Worm (Caenorhabditis elegans): ENCODE results near the gene suex-2.
A peak's percentile ranks its signal among the peaks of the same experiment; 100 is the strongest.

The suex-2 gene

DNA sequence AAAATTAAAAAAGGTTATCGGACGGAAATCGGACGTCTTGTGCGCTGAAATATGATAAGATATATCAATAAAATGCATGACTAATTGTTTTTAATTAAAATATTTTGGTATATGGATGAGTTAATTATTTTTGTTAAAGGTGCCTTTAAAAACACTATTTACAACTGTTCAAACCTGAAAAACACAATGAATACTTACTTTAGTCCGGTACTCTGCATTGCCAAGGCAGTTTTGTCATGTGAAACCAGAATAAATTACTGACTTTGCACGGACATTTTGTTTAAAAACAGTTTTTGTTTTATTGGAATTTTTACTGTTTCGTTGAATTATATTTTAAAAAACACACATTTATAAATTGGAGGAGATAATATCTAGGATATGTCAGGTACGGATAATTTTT is at the start of gene suex-2:
Gene suex-2, plus strand, starts transcription at position 301 of the 400 bp plus-strand sequence.
- TF ChIP-seq rnt-1 (tag; optimal IDR thresholded peaks at IDR 0.05) (no peak), unc-55 (GFP tag; optimal IDR thresholded peaks at IDR 0.05) (no peak), C38D4.7 (GFP tag; optimal IDR thresholded peaks at IDR 0.05) (no peak), K02D7.2 (tag; optimal IDR thresholded peaks at IDR 0.05) (no peak), sox-4 (tag; optimal IDR thresholded peaks at IDR 0.05) (no peak), dve-1 (tag; optimal IDR thresholded peaks at IDR 0.05) (no peak), pqm-1 (tag; optimal IDR thresholded peaks at IDR 0.05) (no peak), unc-42 (tag; optimal IDR thresholded peaks at IDR 0.05) (no peak), npax-4 (tag; optimal IDR thresholded peaks at IDR 0.05) (no peak), ceh-22 (tag; optimal IDR thresholded peaks at IDR 0.05) (no peak), ceh-34 (tag; optimal IDR thresholded peaks at IDR 0.05) (no peak), ceh-9 (tag; optimal IDR thresholded peaks at IDR 0.05) (no peak), fkh-6 (tag; optimal IDR thresholded peaks at IDR 0.05) (no peak), ceh-14 (tag; optimal IDR thresholded peaks at IDR 0.05) (no peak)

DNA sequence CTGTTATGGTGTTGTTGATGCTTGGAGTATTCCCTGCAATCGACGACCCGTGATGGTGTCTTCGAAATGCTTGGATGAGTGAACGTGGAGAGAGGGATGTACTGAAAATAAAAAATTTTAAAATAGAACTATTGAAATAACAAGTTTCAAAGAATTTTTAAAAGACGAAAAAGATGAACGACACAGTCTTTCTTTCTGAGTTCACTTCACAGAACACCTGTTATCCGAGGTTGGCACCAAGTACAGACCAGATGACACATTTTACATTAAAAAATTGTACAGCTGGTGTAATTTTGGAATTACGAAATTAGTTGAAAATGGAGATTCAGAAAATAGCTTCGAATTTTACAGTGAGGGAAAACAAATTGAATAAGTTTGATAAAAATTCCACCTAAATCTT is 49.3 kb upstream of the suex-2 start, which contains the start of gene rap-1:
Gene rap-1, minus strand, starts transcription at position 101 of the 400 bp plus-strand sequence.
- TF ChIP-seq ceh-6 (GFP tag; optimal IDR thresholded peaks at IDR 0.05), result no peak
- no peak for TF ChIP-seq ceh-14 (tag; optimal IDR thresholded peaks at IDR 0.05)
- no peak for TF ChIP-seq che-1 (tag; optimal IDR thresholded peaks at IDR 0.05)
- no peak for TF ChIP-seq mec-3 (tag; optimal IDR thresholded peaks at IDR 0.05; ENCODE audit: borderline replicate concordance)
- no peak for TF ChIP-seq unc-55 (GFP tag; optimal IDR thresholded peaks at IDR 0.05)

ce11 chrIV:8920284-8920806 is 47.7 kb upstream of the suex-2 start:
- TF ChIP-seq hlh-13 (GFP tag; optimal IDR thresholded peaks at IDR 0.05), result no peak
- TF ChIP-seq ceh-18 (tag; optimal IDR thresholded peaks at IDR 0.05), result peak; percentile 20
- no peak for TF ChIP-seq zip-5 (tag; optimal IDR thresholded peaks at IDR 0.05)
- TF ChIP-seq nfya-1 (tag; optimal IDR thresholded peaks at IDR 0.05), result peak; percentile 45
- peak; percentile 75 for TF ChIP-seq unc-42 (tag; optimal IDR thresholded peaks at IDR 0.05)

ce11 chrIV:8921166-8921565 is 46.9 kb upstream of the suex-2 start:
- TF ChIP-seq unc-42 (tag; optimal IDR thresholded peaks at IDR 0.05), result peak; percentile 4
- TF ChIP-seq unc-55 (GFP tag; optimal IDR thresholded peaks at IDR 0.05), result no peak
- TF ChIP-seq pqm-1 (tag; optimal IDR thresholded peaks at IDR 0.05), result no peak
- no peak for TF ChIP-seq C38D4.7 (GFP tag; optimal IDR thresholded peaks at IDR 0.05)
- no peak for TF ChIP-seq ttx-3 (tag; optimal IDR thresholded peaks at IDR 0.05)

DNA sequence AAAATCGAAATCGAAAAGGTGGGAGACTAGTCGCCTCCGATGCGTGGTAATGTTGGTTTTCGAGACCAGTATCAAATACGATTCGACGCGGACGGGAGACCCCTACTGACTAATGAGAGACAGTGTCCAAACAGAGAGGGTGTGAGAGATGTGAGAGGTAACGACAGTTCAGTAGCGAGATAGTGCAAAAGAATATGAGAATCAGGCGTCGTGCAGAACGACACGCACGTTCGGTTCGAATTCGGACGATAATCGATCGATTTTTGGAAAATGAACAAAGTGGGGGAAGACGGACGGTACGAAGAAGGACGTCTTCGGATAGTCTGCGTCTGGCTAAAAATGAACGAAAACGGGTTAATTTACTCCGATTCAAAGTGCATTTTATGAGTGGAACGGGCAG is 46.1 kb upstream of the suex-2 start, which contains the start of gene D1046.16:
Gene D1046.16, plus strand, starts transcription at position 195 of the 400 bp plus-strand sequence.
- TF ChIP-seq ceh-6 (GFP tag; optimal IDR thresholded peaks at IDR 0.05), result no peak
- TF ChIP-seq ref-2 (tag; optimal IDR thresholded peaks at IDR 0.05), result peak; percentile 31
- TF ChIP-seq hlh-8 (tag; optimal IDR thresholded peaks at IDR 0.05), result no peak
- peak; percentile 20 for TF ChIP-seq ceh-31 (tag; optimal IDR thresholded peaks at IDR 0.05)
- TF ChIP-seq ceh-22 (tag; optimal IDR thresholded peaks at IDR 0.05), result no peak

DNA sequence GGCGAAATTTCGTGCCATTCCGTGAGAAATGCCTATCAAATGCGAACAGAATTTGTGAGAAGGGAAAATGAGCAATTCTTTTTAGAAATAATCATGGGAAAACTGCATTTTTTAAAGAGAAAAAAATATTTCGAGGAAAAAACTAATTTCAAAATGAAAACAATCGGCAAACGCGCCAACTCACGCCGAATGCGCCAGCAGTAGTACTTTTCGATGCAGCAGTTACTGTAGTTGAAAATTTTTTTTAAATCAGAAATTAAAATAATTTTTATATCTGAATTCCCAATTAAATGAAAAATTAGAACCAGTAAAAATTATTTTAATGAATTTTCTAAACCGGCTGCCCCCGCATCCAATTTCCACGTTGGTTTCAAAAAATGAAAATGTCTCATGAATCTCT is 44.7 kb upstream of the suex-2 start:
- no peak for TF ChIP-seq pax-1 (tag; optimal IDR thresholded peaks at IDR 0.05)
- TF ChIP-seq che-1 (tag; optimal IDR thresholded peaks at IDR 0.05), result no peak
- no peak for TF ChIP-seq Y22D7AL.16 (tag; optimal IDR thresholded peaks at IDR 0.05)

DNA sequence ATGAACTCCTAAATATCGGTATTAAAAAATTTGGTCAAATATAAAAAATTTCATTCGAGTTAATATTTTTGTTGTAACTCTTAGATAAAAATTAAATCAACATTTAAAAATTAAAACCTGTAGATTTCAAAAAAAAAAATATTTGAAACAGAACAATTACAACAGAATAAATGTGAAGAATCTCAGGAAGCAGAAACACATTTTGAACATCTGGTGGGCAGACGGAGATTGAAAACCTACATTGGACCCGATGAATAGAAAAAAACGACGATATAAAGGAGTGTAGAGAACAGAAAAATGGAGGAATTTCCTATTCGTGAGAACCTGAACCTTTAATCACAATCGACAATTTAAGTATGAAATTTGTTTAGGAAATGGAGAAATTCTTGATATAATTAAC is 44.0 kb upstream of the suex-2 start:
- TF ChIP-seq pax-1 (tag; optimal IDR thresholded peaks at IDR 0.05), result no peak
- peak; percentile 61 for TF ChIP-seq hlh-8 (tag; optimal IDR thresholded peaks at IDR 0.05)
- no peak for TF ChIP-seq nfya-1 (tag; optimal IDR thresholded peaks at IDR 0.05)
- TF ChIP-seq zip-5 (tag; optimal IDR thresholded peaks at IDR 0.05), result no peak
- no peak for TF ChIP-seq eyg-1 (tag; optimal IDR thresholded peaks at IDR 0.05)
- TF ChIP-seq ceh-31 (tag; optimal IDR thresholded peaks at IDR 0.05), result no peak
- no peak for TF ChIP-seq pha-4 (tag; optimal IDR thresholded peaks at IDR 0.05)
- no peak for TF ChIP-seq C08G9.2 (tag; optimal IDR thresholded peaks at IDR 0.05)

Data from whole organism, late embryonic.